Worm (Caenorhabditis elegans): Measurements from ENCODE around the gene Y60A3A.21.

- TF ChIP-seq nhr-102 (tag; optimal IDR thresholded peaks at IDR 0.05) (no peak), T20F7.1 (GFP tag; optimal IDR thresholded peaks at IDR 0.05) (no peak), lir-3 (tag; optimal IDR thresholded peaks at IDR 0.05) (no peak), php-3 (GFP tag; IDR thresholded peaks at IDR 0.05) (no peak), nhr-42 (GFP tag; IDR thresholded peaks at IDR 0.05) (no peak), aly-2 (tag; optimal IDR thresholded peaks at IDR 0.05) (no peak), jun-1 (tag; optimal IDR thresholded peaks at IDR 0.05) (no peak), pha-4 (GFP tag; IDR thresholded peaks at IDR 0.05) (no peak), pha-4 (tag; optimal IDR thresholded peaks at IDR 0.05) (no peak), Y75B8A.6 (GFP tag; IDR thresholded peaks at IDR 0.05) (no peak), dpl-1 (GFP tag; optimal IDR thresholded peaks at IDR 0.05) (no peak), nhr-25 (tag; optimal IDR thresholded peaks at IDR 0.05; ENCODE audit: borderline replicate concordance, insufficient read depth) (no peak), fkh-10 (GFP tag; optimal IDR thresholded peaks at IDR 0.05) (no peak)
Observed at ce11 chrV:20034912-20035311, 23.2 kb downstream of the Y60A3A.21 start.

Data from whole organism, L4 larva.